Worm (Caenorhabditis elegans) whole organism, L4 larva: ENCODE data around the gene his-71.
A peak's percentile ranks its signal among the peaks of the same experiment; 100 is the strongest.

ENCODE experiments used
- F26F4.8 ChIP-seq: fragments of 200-800 bp; sonication (Bioruptor generic); conservative IDR thresholded peaks from 2 replicates; pipeline ENCODE4 v1.3.6; 2022; ENCODE audit warnings: missing genetic modification characterization, missing compliant biosample characterization
- F44E2.7 ChIP-seq: fragments of 200-800 bp; sonication (Bioruptor generic); IDR thresholded peaks from 2 replicates; pipeline ENCODE4 v2.1.2; 2022; ENCODE audit warnings: missing genetic modification characterization, missing compliant biosample characterization
- F49E8.2 ChIP-seq: sonication (generic microtip); optimal IDR thresholded peaks from 2 replicates; lab custom pipeline; 2016; ENCODE audit warnings: missing compliant biosample characterization, mild to moderate bottlenecking, missing genetic modification characterization, borderline replicate concordance
- T20F7.1 ChIP-seq: fragments of 200-800 bp; sonication (Bioruptor generic); optimal IDR thresholded peaks from 2 replicates; lab custom pipeline; 2018; ENCODE audit warnings: mild to moderate bottlenecking, missing genetic modification characterization, missing compliant biosample characterization
- Y105C5A.15 ChIP-seq: fragments of 200-800 bp; sonication (Bioruptor generic); IDR thresholded peaks from 2 replicates; pipeline ENCODE4 v1.3.6; 2022; ENCODE audit warnings: missing genetic modification characterization, missing compliant biosample characterization
- Y48G9A.11 ChIP-seq: fragments of 200-800 bp; sonication (Bioruptor generic); IDR thresholded peaks from 2 replicates; pipeline ENCODE4 v1.3.6; 2022; ENCODE audit warnings: missing genetic modification reagents, missing genetic modification characterization, missing compliant biosample characterization
- ZK337.2 ChIP-seq: fragments of 200-800 bp; sonication (Bioruptor generic); IDR thresholded peaks from 2 replicates; pipeline ENCODE4 v1.3.6; 2022; ENCODE audit warnings: missing genetic modification reagents, missing genetic modification characterization, missing compliant biosample characterization
- aha-1 ChIP-seq: fragments of 150-350 bp; peaks from one replicate; lab custom pipeline; 2014; ENCODE audit warnings: missing biosample characterization, missing genetic modification characterization
- attf-4 ChIP-seq: sonication (generic microtip); optimal IDR thresholded peaks from 3 replicates; lab custom pipeline; 2017; ENCODE audit warnings: missing biosample characterization, missing genetic modification characterization
- ceh-28 ChIP-seq: fragments of 150-350 bp; optimal IDR thresholded peaks from 2 replicates; lab custom pipeline; 2014; ENCODE audit warnings: missing biosample characterization, missing genetic modification reagents, missing genetic modification characterization
- ceh-32 ChIP-seq: sonication (generic microtip); optimal IDR thresholded peaks from 2 replicates; lab custom pipeline; 2016; ENCODE audit warnings: mild to moderate bottlenecking, missing genetic modification characterization, missing compliant biosample characterization; ENCODE audit not compliant: poor library complexity
- ceh-62 ChIP-seq: sonication (generic microtip); optimal IDR thresholded peaks from 2 replicates; lab custom pipeline; 2017; ENCODE audit warnings: missing biosample characterization, missing genetic modification characterization
- cey-2 ChIP-seq: sonication (generic microtip); optimal IDR thresholded peaks from 3 replicates; lab custom pipeline; 2017; ENCODE audit warnings: missing genetic modification characterization, mild to moderate bottlenecking, missing compliant biosample characterization, antibody characterized with exemption, borderline replicate concordance; ENCODE audit not compliant: insufficient read depth
- daf-12 ChIP-seq: fragments of 150-350 bp; optimal IDR thresholded peaks from 2 replicates; lab custom pipeline; 2014; ENCODE audit warnings: missing biosample characterization, missing genetic modification reagents, missing genetic modification characterization
- daf-16 ChIP-seq, 3 experiments: sonication (generic microtip); optimal IDR thresholded peaks; 2 replicates each; lab custom pipeline; 2016 to 2017; ENCODE audit warnings: missing genetic modification characterization in 3 of 3, missing genetic modification reagents in 3 of 3, mild to moderate bottlenecking in 2 of 3, missing compliant biosample characterization in 2 of 3, missing biosample characterization in 1 of 3, moderate library complexity in 1 of 3
- daf-19 ChIP-seq: fragments of 200-800 bp; sonication (Bioruptor generic); conservative IDR thresholded peaks from 2 replicates; pipeline ENCODE4 v1.3.6; 2022; ENCODE audit warnings: missing genetic modification characterization, missing compliant biosample characterization
- dmd-8 ChIP-seq: fragments of 200-800 bp; sonication (Bioruptor generic); IDR thresholded peaks from 2 replicates; pipeline ENCODE4 v1.3.6; 2022; ENCODE audit warnings: missing genetic modification characterization, missing compliant biosample characterization
- fkh-10 ChIP-seq: fragments of 150-350 bp; optimal IDR thresholded peaks from 2 replicates; lab custom pipeline; 2014; ENCODE audit warnings: missing biosample characterization, missing genetic modification reagents, missing genetic modification characterization
- fos-1 ChIP-seq: fragments of 150-350 bp; optimal IDR thresholded peaks from 2 replicates; lab custom pipeline; 2014; ENCODE audit warnings: missing biosample characterization, missing genetic modification characterization
- hlh-30 ChIP-seq: sonication (generic microtip); optimal IDR thresholded peaks from 2 replicates; lab custom pipeline; 2017; ENCODE audit warnings: antibody characterized with exemption, mild to moderate bottlenecking, missing genetic modification characterization, missing compliant biosample characterization; ENCODE audit not compliant: insufficient read depth
- lim-7 ChIP-seq: fragments of 200-800 bp; sonication (Bioruptor generic); IDR thresholded peaks from 2 replicates; pipeline ENCODE4 v1.3.6; 2022; ENCODE audit warnings: missing genetic modification characterization, missing compliant biosample characterization
- lin-15B ChIP-seq: fragments of 150-350 bp; sonication (generic microtip); optimal IDR thresholded peaks from 3 replicates; lab custom pipeline; 2014; ENCODE audit warnings: missing biosample characterization, missing genetic modification characterization
- lin-29 ChIP-seq: fragments of 200-800 bp; sonication (Bioruptor generic); IDR thresholded peaks from 2 replicates; pipeline ENCODE4 v1.3.6; 2022; ENCODE audit warnings: missing genetic modification reagents, missing genetic modification characterization, missing compliant biosample characterization
- lin-38 ChIP-seq: fragments of 200-800 bp; sonication (Bioruptor generic); IDR thresholded peaks from 2 replicates; pipeline ENCODE4 v1.3.6; 2022; ENCODE audit warnings: missing genetic modification reagents, missing genetic modification characterization, missing compliant biosample characterization
- lir-3 ChIP-seq: sonication (generic microtip); optimal IDR thresholded peaks from 2 replicates; lab custom pipeline; 2016; ENCODE audit warnings: mild to moderate bottlenecking, missing genetic modification characterization, missing compliant biosample characterization
- lsy-2 ChIP-seq, 2 experiments: fragments of 150-350 bp in 1 of 2; sonication (generic microtip) in 1 of 2; optimal IDR thresholded peaks; 2 replicates each; lab custom pipeline; 2014 to 2017; ENCODE audit warnings: missing biosample characterization in 2 of 2, missing genetic modification characterization in 2 of 2
- mdl-1 ChIP-seq, 2 experiments: fragments of 150-350 bp in 1 of 2; sonication (generic microtip) in 1 of 2; optimal IDR thresholded peaks; 2 replicates each; lab custom pipeline; 2014 to 2017; ENCODE audit warnings: missing biosample characterization in 2 of 2, missing genetic modification characterization in 2 of 2
- mdt-29 ChIP-seq: fragments of 200-800 bp; sonication (Bioruptor generic); IDR thresholded peaks from 2 replicates; pipeline ENCODE4 v1.3.6; 2022; ENCODE audit warnings: missing genetic modification reagents, missing genetic modification characterization, missing compliant biosample characterization
- mxl-3 ChIP-seq: fragments of 200-800 bp; sonication (Bioruptor generic); optimal IDR thresholded peaks from 2 replicates; lab custom pipeline; 2018; ENCODE audit warnings: mild to moderate bottlenecking, missing genetic modification characterization, missing compliant biosample characterization
- nhr-10 ChIP-seq: fragments of 150-350 bp; optimal IDR thresholded peaks from 2 replicates; lab custom pipeline; 2014; ENCODE audit warnings: missing biosample characterization, missing genetic modification characterization
- nhr-111 ChIP-seq: fragments of 200-800 bp; sonication (Bioruptor generic); optimal IDR thresholded peaks from 2 replicates; lab custom pipeline; 2018; ENCODE audit warnings: mild to moderate bottlenecking, missing genetic modification characterization, missing compliant biosample characterization
- nhr-25 ChIP-seq: sonication (generic microtip); optimal IDR thresholded peaks from 2 replicates; lab custom pipeline; 2017; ENCODE audit warnings: missing genetic modification characterization, mild to moderate bottlenecking, missing compliant biosample characterization, antibody characterized with exemption, moderate library complexity, borderline replicate concordance; ENCODE audit not compliant: insufficient read depth
- nhr-41 ChIP-seq: fragments of 200-800 bp; sonication (Bioruptor generic); IDR thresholded peaks from 2 replicates; pipeline ENCODE4 v1.3.6; 2022; ENCODE audit warnings: missing genetic modification reagents, missing genetic modification characterization, missing compliant biosample characterization
- nhr-42 ChIP-seq: fragments of 200-800 bp; sonication (Bioruptor generic); IDR thresholded peaks from 2 replicates; pipeline ENCODE4 v1.3.6; 2022; ENCODE audit warnings: missing genetic modification characterization, missing compliant biosample characterization
- rbr-2 ChIP-seq: sonication (generic microtip); optimal IDR thresholded peaks from 2 replicates; lab custom pipeline; 2016; ENCODE audit warnings: missing genotype, missing genetic modification characterization, missing compliant biosample characterization
- snpc-1.2 ChIP-seq: fragments of 200-800 bp; sonication (Bioruptor generic); IDR thresholded peaks from 2 replicates; pipeline ENCODE4 v1.3.6; 2022; ENCODE audit warnings: missing genetic modification reagents, missing genetic modification characterization, missing compliant biosample characterization
- spr-1 ChIP-seq: sonication (generic microtip); optimal IDR thresholded peaks from 2 replicates; lab custom pipeline; 2016; ENCODE audit warnings: mild to moderate bottlenecking, missing genetic modification characterization, missing compliant biosample characterization
- tag-97 ChIP-seq: fragments of 200-800 bp; sonication (Bioruptor generic); IDR thresholded peaks from 2 replicates; pipeline ENCODE4 v1.3.6; 2022; ENCODE audit warnings: missing genetic modification characterization, missing compliant biosample characterization
- unc-39 ChIP-seq: sonication (generic microtip); optimal IDR thresholded peaks from 2 replicates; lab custom pipeline; 2017; ENCODE audit warnings: missing biosample characterization, missing genetic modification characterization
- unc-62 ChIP-seq, 3 experiments: fragments of 150-350 bp in 1 of 3; sonication (generic microtip); optimal IDR thresholded peaks in 2 of 3; peaks in 1 of 3; 1 replicate in 1 of 3; 2 replicates in 2 of 3; lab custom pipeline; 2014 to 2017; ENCODE audit warnings: missing biosample characterization in 3 of 3, missing genetic modification characterization in 3 of 3, missing genetic modification reagents in 3 of 3, missing genotype in 1 of 3
- zip-2 ChIP-seq: fragments of 150-350 bp; optimal IDR thresholded peaks from 2 replicates; lab custom pipeline; 2014; ENCODE audit warnings: missing biosample characterization, missing genetic modification characterization
- ztf-7 ChIP-seq: fragments of 150-350 bp; optimal IDR thresholded peaks from 2 replicates; lab custom pipeline; 2014; ENCODE audit warnings: missing biosample characterization, missing genetic modification characterization

The his-71 gene

DNA sequence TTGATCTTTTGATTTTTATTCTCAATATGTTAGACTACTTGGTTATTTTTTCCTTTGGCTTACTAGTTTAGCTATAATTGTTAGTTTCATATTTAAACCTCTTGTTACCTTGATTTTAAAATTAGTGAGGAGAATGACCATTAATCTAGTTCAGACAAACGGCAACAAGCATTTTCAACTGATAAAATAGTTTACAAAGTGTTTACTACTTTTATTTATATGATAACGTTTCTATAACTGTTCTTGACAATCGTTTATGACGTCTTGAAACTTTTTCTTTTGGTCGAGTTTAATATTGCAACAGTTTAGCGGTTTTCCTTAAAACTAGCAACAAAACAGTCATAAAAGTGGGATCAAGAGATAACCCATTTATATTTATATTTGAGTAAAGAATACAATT, 6.1 kb downstream of the his-71 start (continued):
- no peak for TF ChIP-seq ztf-7 (tag; lab: Kevin White, UChicago)
- TF ChIP-seq nhr-111 (GFP tag; lab: Kevin White, UChicago), result no peak
- TF ChIP-seq lir-3 (tag; lab: Kevin White, UChicago), result no peak
- TF ChIP-seq lin-29, result no peak
- TF ChIP-seq unc-62 (GFP tag; optimal IDR thresholded peaks at IDR 0.05 in 1 of 2; lab: Kevin White, UChicago), result peak in 1 of 2 experiments; percentile 7
- TF ChIP-seq unc-62 (tag; optimal IDR thresholded peaks at IDR 0.05; lab: Kevin White, UChicago), result no peak
- no peak for TF ChIP-seq F26F4.8 (GFP tag; lab: Robert Waterston, UW)
- TF ChIP-seq, all 104 proteins: peak for 4

DNA sequence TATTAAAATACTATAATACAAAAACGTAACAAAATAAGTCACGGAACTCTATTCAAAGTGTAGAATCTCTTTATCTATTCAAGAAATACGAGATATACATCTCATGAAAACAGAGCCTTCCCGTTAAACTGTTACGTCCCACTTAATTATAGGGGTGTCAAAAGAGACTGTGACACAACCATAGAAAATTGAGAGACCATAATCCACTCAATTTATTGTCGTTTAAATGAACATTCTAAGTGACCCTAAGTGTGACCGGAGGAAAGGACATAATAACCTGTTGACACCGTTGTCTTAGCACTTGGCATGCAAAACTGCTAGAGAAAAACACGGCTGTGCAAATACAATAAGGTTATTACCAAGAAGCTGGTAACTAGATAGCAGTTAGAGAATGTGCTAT, 13.3 kb downstream of the his-71 start:
- TF ChIP-seq mdl-1 (tag; optimal IDR thresholded peaks at IDR 0.05; lab: Kevin White, UChicago) (no peak), mdt-29 (GFP tag; lab: Robert Waterston, UW) (no peak), rbr-2 (tag; lab: Kevin White, UChicago) (no peak), lin-29 (no peak), ceh-32 (tag; lab: Kevin White, UChicago) (no peak), lin-38 (GFP tag; lab: Robert Waterston, UW) (no peak), zip-2 (tag; lab: Kevin White, UChicago) (no peak), Y48G9A.11 (GFP tag; lab: Robert Waterston, UW) (no peak)
- TF ChIP-seq, all 104 proteins: peak for 0

DNA sequence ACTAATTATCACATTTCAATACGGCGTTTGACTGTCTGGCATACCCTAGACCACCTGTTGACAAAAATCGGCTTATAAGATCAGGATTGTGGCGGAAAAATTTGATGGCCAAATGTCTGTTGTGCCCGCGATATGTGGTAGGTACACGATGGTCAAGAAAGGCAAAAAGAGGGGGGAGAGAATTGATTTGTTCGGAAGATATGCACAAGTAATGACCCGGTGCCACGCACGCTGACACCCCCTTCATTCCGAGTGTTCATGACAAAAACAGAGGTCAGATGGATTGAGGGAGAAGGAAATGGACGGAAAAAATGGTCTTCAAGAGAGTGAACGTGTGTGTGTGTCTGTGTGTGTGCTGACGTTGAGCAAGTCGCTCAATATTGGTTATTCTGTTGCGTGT, 16.4 kb downstream of the his-71 start:
- TF ChIP-seq unc-62 (GFP tag; optimal IDR thresholded peaks at IDR 0.05 in 1 of 2; lab: Kevin White, UChicago), result peak in 1 of 2 experiments; percentile 84
- TF ChIP-seq unc-62 (tag; optimal IDR thresholded peaks at IDR 0.05; lab: Kevin White, UChicago), result no peak
- TF ChIP-seq daf-19 (GFP tag; lab: Robert Waterston, UW), result no peak
- TF ChIP-seq daf-12, result no peak
- TF ChIP-seq hlh-30, result peak; percentile 28
- TF ChIP-seq attf-4 (tag; lab: Kevin White, UChicago), result no peak
- no peak for TF ChIP-seq F49E8.2
- TF ChIP-seq spr-1 (tag; lab: Kevin White, UChicago), result no peak
- TF ChIP-seq lsy-2 (tag; optimal IDR thresholded peaks at IDR 0.05; lab: Kevin White, UChicago), result no peak
- peak; percentile 88 for TF ChIP-seq aha-1 (tag; lab: Kevin White, UChicago)
- no peak for TF ChIP-seq daf-16 (GFP tag; optimal IDR thresholded peaks at IDR 0.05; lab: Kevin White, UChicago)
- no peak for TF ChIP-seq daf-16 (tag; optimal IDR thresholded peaks at IDR 0.05; lab: Kevin White, UChicago)

DNA sequence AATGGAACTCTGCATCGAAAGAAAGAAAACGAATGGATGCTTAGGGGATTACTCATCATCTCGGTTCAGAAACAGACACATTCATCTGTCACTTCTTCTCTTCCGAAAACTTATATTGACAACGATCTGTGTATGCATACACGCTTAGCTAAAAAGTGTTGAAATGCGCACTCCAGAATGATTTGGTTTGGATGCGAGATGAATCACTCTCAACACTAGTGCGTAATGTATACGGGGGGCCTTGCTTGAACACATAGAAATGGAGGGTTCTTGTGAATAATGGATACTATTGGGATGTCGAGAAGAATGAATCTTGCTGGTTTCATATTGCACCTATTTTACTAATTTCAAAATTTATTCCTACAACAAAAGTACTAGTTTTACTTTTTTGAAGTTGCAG, 17.8 kb downstream of the his-71 start:
- TF ChIP-seq daf-19 (GFP tag; lab: Robert Waterston, UW) (0 out of 2 replicates have a peak, but pooled peaks have one; percentile 15), Y105C5A.15 (GFP tag; lab: Robert Waterston, UW) (no peak), nhr-25 (tag; lab: Kevin White, UChicago) (no peak), unc-62 (GFP tag; optimal IDR thresholded peaks at IDR 0.05 in 1 of 2; lab: Kevin White, UChicago) (peak in 1 of 2 experiments; percentile 97), unc-62 (tag; optimal IDR thresholded peaks at IDR 0.05; lab: Kevin White, UChicago) (no peak)

DNA sequence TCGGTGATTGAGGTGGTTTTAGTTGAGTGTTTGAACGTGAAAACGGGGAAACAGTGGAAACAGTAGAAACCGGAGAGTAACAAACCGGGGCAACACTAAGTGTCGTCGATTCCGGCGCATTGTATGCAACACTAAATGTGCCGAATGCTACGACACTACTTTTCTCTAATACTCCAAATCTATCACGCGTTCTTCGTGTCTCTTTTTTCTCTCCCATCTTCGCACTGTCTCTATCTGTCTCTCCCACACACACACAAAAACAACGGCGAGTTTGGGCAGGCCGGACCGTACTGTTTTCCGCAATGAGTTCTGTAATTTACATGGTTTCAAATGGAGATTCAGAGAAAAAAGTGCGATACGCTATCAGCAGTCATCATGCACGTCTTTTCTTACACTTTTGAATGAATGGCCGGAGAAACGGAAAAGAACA, 19.8 kb downstream of the his-71 start:
- TF ChIP-seq nhr-41 (GFP tag; lab: Robert Waterston, UW) (no peak), ZK337.2 (GFP tag; lab: Robert Waterston, UW) (no peak), ceh-32 (tag; lab: Kevin White, UChicago) (no peak), nhr-10 (tag; lab: Kevin White, UChicago) (peak; percentile 60), T20F7.1 (GFP tag; lab: Kevin White, UChicago) (peak; percentile 67), F44E2.7 (no peak), unc-39 (tag; lab: Kevin White, UChicago) (no peak), cey-2 (peak; percentile 5), nhr-42 (GFP tag; lab: Robert Waterston, UW) (peak; percentile 72; the same call in 1 of the 2 replicates), mdt-29 (GFP tag; lab: Robert Waterston, UW) (no peak), dmd-8 (GFP tag; lab: Robert Waterston, UW) (no peak), fkh-10 (GFP tag; lab: Kevin White, UChicago) (no peak), lim-7 (GFP tag; lab: Robert Waterston, UW) (no peak), lin-15B (tag; lab: Kevin White, UChicago) (no peak), ceh-28 (tag; lab: Kevin White, UChicago) (no peak), snpc-1.2 (GFP tag; lab: Robert Waterston, UW) (no peak), tag-97 (GFP tag; lab: Robert Waterston, UW) (no peak), fos-1 (tag; lab: Kevin White, UChicago) (no peak), lin-29 (no peak), mxl-3 (GFP tag; lab: Kevin White, UChicago) (peak; percentile 82), ceh-62 (tag; lab: Kevin White, UChicago) (no peak)
